Fruit fly (Drosophila melanogaster) S2 (cell line): ENCODE measurements around the gene CG6836.

Source experiments
- CG8478 ChIP-seq: fragments of >200 bp; optimal IDR thresholded peaks from 2 replicates; lab custom pipeline; 2018
- CTCF ChIP-seq, 2 experiments: fragments of >200 bp; optimal IDR thresholded peaks; 2 replicates each; lab custom pipeline; 2018

DNA sequence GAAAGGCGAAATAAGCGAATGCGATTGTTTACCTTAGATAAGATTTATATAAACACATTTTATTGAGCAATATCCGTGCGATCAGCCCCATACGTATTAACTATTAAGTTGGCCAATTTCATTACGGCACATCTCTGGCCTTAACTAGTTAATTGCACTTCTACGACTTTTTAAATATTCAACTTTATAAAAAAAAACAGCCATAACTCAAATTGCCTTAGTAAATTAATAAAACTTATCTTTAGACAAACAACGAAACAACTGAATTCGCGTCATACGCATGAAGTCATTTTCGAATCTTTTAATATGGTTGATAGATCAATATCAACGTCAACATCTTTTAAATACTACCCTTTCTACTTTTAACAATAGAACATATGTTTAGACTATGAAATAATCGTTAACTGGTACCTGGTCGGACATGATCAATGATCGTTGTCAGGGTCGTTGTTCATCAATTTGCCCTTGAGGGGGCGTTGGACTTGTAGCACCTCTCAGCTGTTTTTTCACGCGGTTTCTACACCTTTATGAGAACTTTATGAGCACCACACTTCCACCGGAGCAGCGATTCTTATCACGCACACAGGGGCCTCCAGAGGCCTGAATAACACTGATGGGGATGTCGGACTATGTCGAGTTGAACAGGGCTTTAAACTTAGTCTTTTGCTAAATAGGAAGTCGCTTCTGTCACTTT lies 47.3 kb downstream of the CG6836 start, which contains the start of gene CG18135:
- TF ChIP-seq CG8478 (lab: Kevin White, UChicago) (no peak), CTCF (optimal IDR thresholded peaks at IDR 0.05; lab: Kevin White, UChicago) (no peak)
